Worm (Caenorhabditis elegans) whole organism, L2 larva: ENCODE measurements around the gene F16H6.9.
"Not testable (repeated sequence)": the region's sequence is repeated elsewhere in the genome, so short reads cannot be mapped to it uniquely, and the experiment has no call there.

Experiments
- R02D3.7 ChIP-seq: fragments of 150-350 bp; optimal IDR thresholded peaks from 2 replicates; lab custom pipeline; 2014; ENCODE audit warnings: missing biosample characterization, missing genetic modification characterization
- Y55F3AM.14 ChIP-seq: fragments of 200-800 bp; sonication (Bioruptor generic); optimal IDR thresholded peaks from 2 replicates; lab custom pipeline; 2018; ENCODE audit warnings: mild to moderate bottlenecking, missing genetic modification characterization, missing compliant biosample characterization
- ZK546.5 ChIP-seq: sonication (generic microtip); optimal IDR thresholded peaks from 2 replicates; lab custom pipeline; 2017; ENCODE audit warnings: missing biosample characterization, missing genetic modification characterization
- alr-1 ChIP-seq: fragments of 150-350 bp; optimal IDR thresholded peaks from 2 replicates; lab custom pipeline; 2014; ENCODE audit warnings: missing biosample characterization, missing genetic modification characterization
- ama-1 ChIP-seq: fragments of 150-350 bp; optimal IDR thresholded peaks from 2 replicates; lab custom pipeline; 2018; ENCODE audit warnings: inconsistent platforms
- blmp-1 ChIP-seq: sonication (generic microtip); optimal IDR thresholded peaks from 2 replicates; lab custom pipeline; 2017; ENCODE audit warnings: missing genetic modification characterization, mild to moderate bottlenecking, missing compliant biosample characterization, antibody characterized with exemption, moderate library complexity; ENCODE audit not compliant: insufficient read depth
- ceh-16 ChIP-seq: fragments of 150-350 bp; optimal IDR thresholded peaks from 2 replicates; lab custom pipeline; 2014; ENCODE audit warnings: missing biosample characterization, missing genetic modification characterization
- crh-2 ChIP-seq: sonication (generic microtip); optimal IDR thresholded peaks from 2 replicates; lab custom pipeline; 2017; ENCODE audit warnings: missing biosample characterization, missing genetic modification characterization
- dmd-4 ChIP-seq: sonication (generic microtip); optimal IDR thresholded peaks from 2 replicates; lab custom pipeline; 2017; ENCODE audit warnings: missing biosample characterization, missing genetic modification characterization
- egl-27 ChIP-seq: sonication (generic microtip); optimal IDR thresholded peaks from 3 replicates; lab custom pipeline; 2017; ENCODE audit warnings: missing biosample characterization, missing genetic modification reagents, missing genetic modification characterization
- elt-3 ChIP-seq: sonication (generic microtip); optimal IDR thresholded peaks from 2 replicates; lab custom pipeline; 2017; ENCODE audit warnings: missing biosample characterization, missing genetic modification characterization
- gmeb-1 ChIP-seq: fragments of 150-350 bp; optimal IDR thresholded peaks from 2 replicates; lab custom pipeline; 2014; ENCODE audit warnings: missing biosample characterization, missing genetic modification characterization
- lsy-2 ChIP-seq, 2 experiments: fragments of 150-350 bp in 1 of 2; sonication (generic microtip) in 1 of 2; optimal IDR thresholded peaks; 2 replicates each; lab custom pipeline; 2014 to 2017; ENCODE audit warnings: missing biosample characterization in 2 of 2, missing genetic modification characterization in 2 of 2
- mab-5 ChIP-seq: fragments of 150-350 bp; optimal IDR thresholded peaks from 2 replicates; lab custom pipeline; 2014; ENCODE audit warnings: missing biosample characterization, missing genetic modification characterization
- mbf-1 ChIP-seq: sonication (generic microtip); optimal IDR thresholded peaks from 2 replicates; lab custom pipeline; 2017; ENCODE audit warnings: missing biosample characterization, missing genetic modification characterization
- mdl-1 ChIP-seq, 2 experiments: fragments of 150-350 bp in 1 of 2; sonication (generic microtip) in 1 of 2; optimal IDR thresholded peaks; 2 replicates each; lab custom pipeline; 2017; ENCODE audit warnings: missing biosample characterization in 2 of 2, missing genetic modification characterization in 2 of 2
- nhr-10 ChIP-seq: sonication (generic microtip); optimal IDR thresholded peaks from 2 replicates; lab custom pipeline; 2017; ENCODE audit warnings: missing biosample characterization, missing genetic modification characterization
- nhr-11 ChIP-seq: fragments of 150-350 bp; optimal IDR thresholded peaks from 2 replicates; lab custom pipeline; 2014; ENCODE audit warnings: missing biosample characterization, missing genetic modification characterization
- nhr-129 ChIP-seq: fragments of 150-350 bp; optimal IDR thresholded peaks from 2 replicates; lab custom pipeline; 2014; ENCODE audit warnings: missing biosample characterization, missing genetic modification characterization
- nhr-21 ChIP-seq: fragments of 150-350 bp; optimal IDR thresholded peaks from 2 replicates; lab custom pipeline; 2014; ENCODE audit warnings: missing biosample characterization, missing genetic modification characterization
- nhr-23 ChIP-seq: fragments of 150-350 bp; optimal IDR thresholded peaks from 2 replicates; lab custom pipeline; 2014; ENCODE audit warnings: missing biosample characterization, missing genetic modification reagents, missing genetic modification characterization
- nhr-25 ChIP-seq: fragments of 150-350 bp; sonication (generic microtip); optimal IDR thresholded peaks from 3 replicates; lab custom pipeline; 2014; ENCODE audit warnings: missing biosample characterization, missing genetic modification characterization
- nhr-6 ChIP-seq: fragments of 150-350 bp; optimal IDR thresholded peaks from 2 replicates; lab custom pipeline; 2014; ENCODE audit warnings: missing biosample characterization, missing genetic modification characterization
- peb-1 ChIP-seq: fragments of 150-350 bp; optimal IDR thresholded peaks from 2 replicates; lab custom pipeline; 2014; ENCODE audit warnings: missing biosample characterization, missing genetic modification characterization
- sem-4 ChIP-seq: fragments of 150-350 bp; optimal IDR thresholded peaks from 2 replicates; lab custom pipeline; 2014; ENCODE audit warnings: missing biosample characterization, missing genetic modification reagents, missing genetic modification characterization
- skn-1 ChIP-seq: sonication (generic microtip); optimal IDR thresholded peaks from 2 replicates; lab custom pipeline; 2017; ENCODE audit warnings: missing biosample characterization, missing genetic modification characterization
- sma-9 ChIP-seq, 2 experiments: fragments of 150-350 bp in 1 of 2; sonication (generic microtip) in 1 of 2; optimal IDR thresholded peaks; 2 replicates each; lab custom pipeline; 2014 to 2016; ENCODE audit warnings: missing genetic modification characterization in 2 of 2, mild to moderate bottlenecking in 1 of 2, missing biosample characterization in 1 of 2, missing compliant biosample characterization in 1 of 2, missing genetic modification reagents in 1 of 2, moderate library complexity in 1 of 2
- snpc-4 ChIP-seq: fragments of 150-350 bp; optimal IDR thresholded peaks from 2 replicates; lab custom pipeline; 2014; ENCODE audit warnings: missing biosample characterization, missing genetic modification characterization
- unc-39 ChIP-seq: fragments of 150-350 bp; optimal IDR thresholded peaks from 2 replicates; lab custom pipeline; 2014; ENCODE audit warnings: missing biosample characterization, missing genetic modification characterization
- ztf-1 ChIP-seq: fragments of 200-800 bp; sonication (Bioruptor generic); conservative IDR thresholded peaks from 2 replicates; pipeline ENCODE4 v1.3.6; 2022; ENCODE audit warnings: missing genetic modification characterization, missing compliant biosample characterization
- ztf-11 ChIP-seq: sonication (generic microtip); optimal IDR thresholded peaks from 2 replicates; lab custom pipeline; 2017; ENCODE audit warnings: missing biosample characterization, missing genetic modification characterization
- ztf-4 ChIP-seq: fragments of 150-350 bp; optimal IDR thresholded peaks from 2 replicates; lab custom pipeline; 2014; ENCODE audit warnings: missing biosample characterization, missing genetic modification characterization

Gene F16H6.9

ce11 chrV:18198421-18198820 is 18.5 kb upstream of the F16H6.9 start, which contains the start of gene F16H6.4:
TSS of gene F16H6.4 (plus strand) at chrV:18198721.
- TF ChIP-seq ZK546.5 (no peak), unc-39 (no peak), sem-4 (no peak)

- TF ChIP-seq egl-27 (no peak), crh-2 (tag; lab: Kevin White, UChicago) (no peak), nhr-25 (tag; lab: Kevin White, UChicago) (no peak), sma-9 (GFP tag; optimal IDR thresholded peaks at IDR 0.05; lab: Kevin White, UChicago) (no peak), sma-9 (tag; optimal IDR thresholded peaks at IDR 0.05; lab: Kevin White, UChicago) (no peak)
Observed at ce11 chrV:18209071-18209470, 7.8 kb upstream of the F16H6.9 start, which contains the start of gene F16H6.7. TSS of gene F16H6.7 (minus strand) at chrV:18209171.

- TF ChIP-seq Y55F3AM.14 (GFP tag; lab: Kevin White, UChicago) (no peak), mbf-1 (tag; lab: Kevin White, UChicago) (no peak), dmd-4 (tag; lab: Kevin White, UChicago) (no peak), nhr-6 (tag; lab: Kevin White, UChicago) (no peak), lsy-2 (tag; optimal IDR thresholded peaks at IDR 0.05; lab: Kevin White, UChicago) (no peak), nhr-129 (tag; lab: Kevin White, UChicago) (no peak), mab-5 (no peak)
Observed at ce11 chrV:18212848-18213247, 4.0 kb upstream of the F16H6.9 start.

ce11 chrV:18216175-18216574 is 709 bp upstream of the F16H6.9 start, which contains the start of gene F16H6.8:
TSS of gene F16H6.8 (minus strand) at chrV:18216275.
- not testable (repeated sequence) for TF ChIP-seq gmeb-1 (tag; lab: Kevin White, UChicago); unc-39; nhr-23 (tag; lab: Kevin White, UChicago)

ce11 chrV:18224353-18224752 is 7.5 kb downstream of the F16H6.9 start, which contains the start of gene F16H6.10:
TSS of gene F16H6.10 (minus strand) at chrV:18224453.
- TF ChIP-seq mab-5 (no peak), skn-1 (no peak), mdl-1 (tag; optimal IDR thresholded peaks at IDR 0.05; lab: Kevin White, UChicago) (no peak), ztf-1 (GFP tag; lab: Robert Waterston, UW) (no peak), ama-1 (lab: Kevin White, UChicago) (no peak), egl-27 (no peak), nhr-21 (tag; lab: Kevin White, UChicago) (no peak), ztf-4 (tag; lab: Kevin White, UChicago) (no peak), nhr-23 (tag; lab: Kevin White, UChicago) (no peak)

ce11 chrV:18235808-18236207 is 18.9 kb downstream of the F16H6.9 start:
- no peak for TF ChIP-seq ZK546.5
- TF ChIP-seq mbf-1 (tag; lab: Kevin White, UChicago), result no peak
- TF ChIP-seq alr-1 (tag; lab: Kevin White, UChicago), result no peak
- TF ChIP-seq sma-9 (GFP tag; optimal IDR thresholded peaks at IDR 0.05; lab: Kevin White, UChicago), result no peak
- no peak for TF ChIP-seq sma-9 (tag; optimal IDR thresholded peaks at IDR 0.05; lab: Kevin White, UChicago)
- no peak for TF ChIP-seq blmp-1 (tag; lab: Kevin White, UChicago)
- no peak for TF ChIP-seq ceh-16
- TF ChIP-seq mab-5, result no peak
- TF ChIP-seq snpc-4 (tag; lab: Kevin White, UChicago), result no peak
- no peak for TF ChIP-seq R02D3.7 (tag; lab: Kevin White, UChicago)
- no peak for TF ChIP-seq peb-1 (tag; lab: Kevin White, UChicago)
- no peak for TF ChIP-seq elt-3 (tag; lab: Kevin White, UChicago)
- TF ChIP-seq ztf-11, result no peak

- TF ChIP-seq blmp-1 (tag; lab: Kevin White, UChicago) (no peak), nhr-11 (tag; lab: Kevin White, UChicago) (no peak), egl-27 (no peak), nhr-10 (tag; lab: Kevin White, UChicago) (no peak)
Observed at ce11 chrV:18236714-18237288, 19.9 kb downstream of the F16H6.9 start, which contains the start of gene R10E8.3. TSS of gene R10E8.3 (minus strand) at chrV:18236764.
